Worm (Caenorhabditis elegans): ENCODE measurements around the gene F16B4.5.

- no peak for TF ChIP-seq lin-38 (GFP tag; IDR thresholded peaks at IDR 0.05)
- no peak for TF ChIP-seq egl-43 (GFP tag; IDR thresholded peaks at IDR 0.05)
- no peak for TF ChIP-seq zag-1 (tag; optimal IDR thresholded peaks at IDR 0.05)
- no peak for TF ChIP-seq dmd-9 (GFP tag; IDR thresholded peaks at IDR 0.05)
- TF ChIP-seq madf-5 (GFP tag; IDR thresholded peaks at IDR 0.05): no peak
- TF ChIP-seq lin-13 (GFP tag; optimal IDR thresholded peaks at IDR 0.05): no peak
- no peak for TF ChIP-seq nhr-25 (tag; optimal IDR thresholded peaks at IDR 0.05; ENCODE audit: borderline replicate concordance, insufficient read depth)
- TF ChIP-seq unc-62 (GFP tag; optimal IDR thresholded peaks at IDR 0.05 in 1 of 2): no peak
- TF ChIP-seq unc-62 (tag; optimal IDR thresholded peaks at IDR 0.05): no peak
Measured at ce11 chrV:1614726-1615125, 26.5 kb downstream of the F16B4.5 start, which contains the start of gene srbc-41.
